Worm (Caenorhabditis elegans) whole organism, L1 larva: Measurements from ENCODE around the gene lag-1.

ENCODE experiments used
- ceh-88 ChIP-seq: fragments of 200-800 bp; sonication (Bioruptor generic); IDR thresholded peaks from 2 replicates; pipeline ENCODE4 v1.3.6; 2022; ENCODE audit warnings: missing genetic modification characterization, missing compliant biosample characterization
- dpl-1 ChIP-seq, 3 experiments: fragments of 150-350 bp in 2 of 3; sonication (generic microtip) in 1 of 3; optimal IDR thresholded peaks; 2 replicates each; lab custom pipeline; 2014 to 2017; ENCODE audit warnings: missing biosample characterization in 3 of 3, missing genetic modification characterization in 3 of 3, missing genetic modification reagents in 3 of 3
- elt-3 ChIP-seq, 6 experiments: fragments of 150-350 bp in 1 of 6; sonication (generic microtip); optimal IDR thresholded peaks; 2 replicates each; lab custom pipeline; 2017 to 2018; ENCODE audit warnings: missing biosample characterization in 6 of 6, missing genetic modification characterization in 6 of 6, inconsistent platforms in 1 of 6
- jun-1 ChIP-seq: fragments of 150-350 bp; optimal IDR thresholded peaks from 2 replicates; lab custom pipeline; 2014; ENCODE audit warnings: missing biosample characterization, missing genetic modification reagents, missing genetic modification characterization
- lsy-2 ChIP-seq, 2 experiments: fragments of 150-350 bp; optimal IDR thresholded peaks; 2 replicates each; lab custom pipeline; 2014; ENCODE audit warnings: missing biosample characterization in 2 of 2, missing genetic modification characterization in 2 of 2
- mep-1 ChIP-seq: fragments of 150-350 bp; optimal IDR thresholded peaks from 2 replicates; lab custom pipeline; 2014; ENCODE audit warnings: missing biosample characterization, missing genetic modification characterization
- nhr-11 ChIP-seq: fragments of 150-350 bp; optimal IDR thresholded peaks from 2 replicates; lab custom pipeline; 2014; ENCODE audit warnings: missing biosample characterization, missing genetic modification characterization
- nhr-12 ChIP-seq: sonication (generic microtip); optimal IDR thresholded peaks from 2 replicates; lab custom pipeline; 2017; ENCODE audit warnings: missing biosample characterization, missing genetic modification characterization
- nhr-77 ChIP-seq: fragments of 150-350 bp; optimal IDR thresholded peaks from 2 replicates; lab custom pipeline; 2014; ENCODE audit warnings: missing biosample characterization, missing genetic modification characterization
- nhr-85 ChIP-seq: sonication (generic microtip); peaks from one replicate; lab custom pipeline; 2016; ENCODE audit warnings: missing genetic modification characterization, inconsistent platforms, missing compliant biosample characterization
- pax-3 ChIP-seq: fragments of 200-800 bp; sonication (Bioruptor generic); optimal IDR thresholded peaks from 2 replicates; lab custom pipeline; 2018; ENCODE audit warnings: mild to moderate bottlenecking, missing genetic modification characterization, moderate library complexity, missing compliant biosample characterization
- unc-62 ChIP-seq: fragments of 150-350 bp; optimal IDR thresholded peaks from 2 replicates; lab custom pipeline; 2014; ENCODE audit warnings: missing biosample characterization, missing genetic modification reagents, missing genetic modification characterization
- zag-1 ChIP-seq: fragments of 150-350 bp; optimal IDR thresholded peaks from 2 replicates; lab custom pipeline; 2014; ENCODE audit warnings: missing biosample characterization, missing genetic modification characterization

DNA sequence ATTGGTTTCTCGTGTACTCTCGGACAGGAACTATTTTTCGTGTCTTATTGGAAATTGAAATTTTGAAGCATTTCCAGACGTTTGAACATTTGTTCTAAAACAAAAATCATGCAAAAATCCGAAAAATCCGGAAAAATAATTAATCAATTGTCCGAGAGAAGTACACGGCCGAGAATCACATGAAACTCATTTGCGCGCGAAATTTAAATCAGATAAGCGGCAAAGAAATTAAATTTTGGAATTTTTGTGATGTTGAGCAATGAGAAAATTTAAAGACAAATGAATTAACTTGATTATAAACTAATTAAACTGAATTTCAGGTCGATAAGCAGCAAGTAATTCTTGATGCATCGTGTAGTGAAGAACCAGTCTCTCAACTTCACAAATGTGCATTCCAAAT, 13.5 kb downstream of the lag-1 start:
- TF ChIP-seq pax-3 (tag; lab: Kevin White, UChicago) (no peak), zag-1 (no peak), nhr-12 (tag; lab: Kevin White, UChicago) (no peak), nhr-85 (tag; lab: Kevin White, UChicago) (no peak), elt-3 (tag; optimal IDR thresholded peaks at IDR 0.05; lab: Kevin White, UChicago) (no peak), jun-1 (no peak), lsy-2 (tag; optimal IDR thresholded peaks at IDR 0.05; lab: Kevin White, UChicago) (no peak), dpl-1 (GFP tag; optimal IDR thresholded peaks at IDR 0.05; lab: Kevin White, UChicago) (peak in 2 of 3 experiments; percentile 0 to 33), unc-62 (GFP tag; lab: Kevin White, UChicago) (no peak), nhr-77 (tag; lab: Kevin White, UChicago) (no peak), ceh-88 (no peak), nhr-11 (tag; lab: Kevin White, UChicago) (no peak), mep-1 (tag; lab: Kevin White, UChicago) (no peak)
